Fruit fly (Drosophila melanogaster) whole organism, embryonic: ENCODE results near the gene MAPk-Ak2.

Experiments used
- Atf6 ChIP-seq: fragments of 200-800 bp; sonication (Bioruptor generic); IDR thresholded peaks from 2 replicates; pipeline ENCODE4 v1.3.6; 2022; ENCODE audit warnings: missing biosample characterization, missing genetic modification characterization
- BtbVII ChIP-seq: fragments of 200-800 bp; sonication (Bioruptor generic); optimal IDR thresholded peaks from 3 replicates; lab custom pipeline; 2017; ENCODE audit warnings: missing biosample characterization, mild to moderate bottlenecking, missing genetic modification characterization
- CG10543 ChIP-seq: fragments of 200-800 bp; sonication (Bioruptor generic); optimal IDR thresholded peaks from 3 replicates; lab custom pipeline; 2017; ENCODE audit warnings: missing biosample characterization, mild to moderate bottlenecking, missing genetic modification characterization, moderate library complexity
- CG11504 ChIP-seq: fragments of 200-800 bp; sonication (Bioruptor generic); optimal IDR thresholded peaks from 3 replicates; lab custom pipeline; 2019; ENCODE audit warnings: missing biosample characterization, mild to moderate bottlenecking, missing genetic modification characterization, moderate library complexity
- CG12942 ChIP-seq: fragments of 200-800 bp; sonication (Bioruptor generic); optimal IDR thresholded peaks from 3 replicates; lab custom pipeline; 2016; ENCODE audit warnings: missing biosample characterization, missing genetic modification characterization
- CG13123 ChIP-seq: fragments of 200-800 bp; sonication (Bioruptor generic); optimal IDR thresholded peaks from 2 replicates; lab custom pipeline; 2016; ENCODE audit warnings: missing biosample characterization, missing genetic modification characterization
- CG15011 ChIP-seq: fragments of 200-800 bp; sonication (Bioruptor generic); optimal IDR thresholded peaks from 3 replicates; lab custom pipeline; 2018; ENCODE audit warnings: missing biosample characterization, mild to moderate bottlenecking, missing genetic modification characterization
- CG15073 ChIP-seq: fragments of 200-800 bp; sonication (Bioruptor generic); optimal IDR thresholded peaks from 2 replicates; lab custom pipeline; 2016; ENCODE audit warnings: missing biosample characterization, missing genetic modification characterization
- CG15479 ChIP-seq: fragments of 200-800 bp; sonication (Bioruptor generic); optimal IDR thresholded peaks from 3 replicates; lab custom pipeline; 2019; ENCODE audit warnings: missing biosample characterization, mild to moderate bottlenecking, missing genetic modification characterization, moderate library complexity
- CG1602 ChIP-seq: fragments of 200-800 bp; sonication (Bioruptor generic); optimal IDR thresholded peaks from 3 replicates; lab custom pipeline; 2016; ENCODE audit warnings: missing biosample characterization, missing genetic modification characterization
- CG17359 ChIP-seq: fragments of 200-800 bp; sonication (Bioruptor generic); optimal IDR thresholded peaks from 3 replicates; lab custom pipeline; 2018; ENCODE audit warnings: missing biosample characterization, mild to moderate bottlenecking, missing genetic modification characterization, moderate library complexity
- CG17361 ChIP-seq: fragments of 200-800 bp; sonication (Bioruptor generic); IDR thresholded peaks from 3 replicates; pipeline ENCODE4 v1.3.6; 2022; ENCODE audit warnings: missing biosample characterization, missing genetic modification characterization
- CG1792 ChIP-seq: fragments of 200-800 bp; sonication (Bioruptor generic); optimal IDR thresholded peaks from 2 replicates; lab custom pipeline; 2016; ENCODE audit warnings: missing biosample characterization, missing genetic modification characterization
- CG2120 ChIP-seq: fragments of 200-800 bp; sonication (Bioruptor generic); optimal IDR thresholded peaks from 3 replicates; lab custom pipeline; 2016; ENCODE audit warnings: missing biosample characterization, missing genetic modification characterization
- CG30020 ChIP-seq: fragments of 200-800 bp; optimal IDR thresholded peaks from 2 replicates; lab custom pipeline; 2019; ENCODE audit warnings: missing biosample characterization, mild to moderate bottlenecking, missing genetic modification characterization, moderate library complexity
- CG6654 ChIP-seq: fragments of 200-800 bp; sonication (Bioruptor generic); optimal IDR thresholded peaks from 2 replicates; lab custom pipeline; 2017; ENCODE audit warnings: missing biosample characterization, mild to moderate bottlenecking, missing genetic modification characterization
- CG6683 ChIP-seq: fragments of 200-800 bp; sonication (Bioruptor generic); optimal IDR thresholded peaks from 2 replicates; lab custom pipeline; 2017; ENCODE audit warnings: missing biosample characterization, mild to moderate bottlenecking, missing genetic modification characterization, missing genetic modification reagents
- CG7745 ChIP-seq: fragments of 200-800 bp; sonication (Bioruptor generic); optimal IDR thresholded peaks from 2 replicates; lab custom pipeline; 2018; ENCODE audit warnings: missing biosample characterization, mild to moderate bottlenecking, missing genetic modification characterization, moderate library complexity
- CG7987 ChIP-seq: fragments of 200-800 bp; sonication (Bioruptor generic); optimal IDR thresholded peaks from 2 replicates; lab custom pipeline; 2018; ENCODE audit warnings: missing biosample characterization, mild to moderate bottlenecking, missing genetic modification characterization, moderate library complexity
- Camta ChIP-seq: fragments of 200-800 bp; sonication (Bioruptor generic); optimal IDR thresholded peaks from 2 replicates; lab custom pipeline; 2016; ENCODE audit warnings: missing biosample characterization, missing genetic modification characterization
- Gsc ChIP-seq: fragments of 200-800 bp; sonication (Bioruptor generic); IDR thresholded peaks from 2 replicates; pipeline ENCODE4 v1.3.6; 2022; ENCODE audit warnings: missing biosample characterization, missing genetic modification characterization
- Hmr ChIP-seq: fragments of 200-800 bp; sonication (Bioruptor generic); optimal IDR thresholded peaks from 3 replicates; lab custom pipeline; 2017; ENCODE audit warnings: mild to moderate bottlenecking, missing biosample characterization, missing genetic modification reagents, missing genetic modification characterization
- Max ChIP-seq: fragments of 200-800 bp; sonication (Bioruptor generic); optimal IDR thresholded peaks from 2 replicates; lab custom pipeline; 2016; ENCODE audit warnings: missing biosample characterization, mild to moderate bottlenecking, missing genetic modification characterization
- Meics ChIP-seq: fragments of 200-800 bp; sonication (Bioruptor generic); optimal IDR thresholded peaks from 2 replicates; lab custom pipeline; 2017; ENCODE audit warnings: missing biosample characterization, mild to moderate bottlenecking, missing genetic modification characterization
- Ptx1 ChIP-seq: fragments of 200-800 bp; sonication (Bioruptor generic); IDR thresholded peaks from 2 replicates; pipeline ENCODE4 v1.3.6; 2022; ENCODE audit warnings: missing biosample characterization, missing genetic modification characterization
- Sry-β ChIP-seq: fragments of 200-800 bp; sonication (Bioruptor generic); optimal IDR thresholded peaks from 2 replicates; lab custom pipeline; 2018; ENCODE audit warnings: missing biosample characterization, mild to moderate bottlenecking, missing genetic modification characterization, moderate library complexity
- Trl ChIP-seq, 3 experiments: fragments of >200 bp in 2 of 3; fragments of 200-800 bp in 1 of 3; sonication (Bioruptor generic) in 1 of 3; optimal IDR thresholded peaks; 2 replicates in 1 of 3; 3 replicates in 2 of 3; lab custom pipeline; 2016 to 2017; ENCODE audit warnings: missing biosample characterization in 1 of 3, missing genetic modification characterization in 1 of 3
- ap ChIP-seq: fragments of 200-800 bp; sonication (Bioruptor generic); IDR thresholded peaks from 2 replicates; pipeline ENCODE4 v1.3.6; 2022; ENCODE audit warnings: missing biosample characterization, missing genetic modification characterization
- ase ChIP-seq: fragments of 200-800 bp; sonication (Bioruptor generic); IDR thresholded peaks from 3 replicates; pipeline ENCODE4 v1.3.6; 2022; ENCODE audit warnings: missing biosample characterization, missing genetic modification characterization
- bbx ChIP-seq: fragments of 200-800 bp; sonication (Bioruptor generic); IDR thresholded peaks from 2 replicates; pipeline ENCODE4 v1.3.6; 2022; ENCODE audit warnings: missing biosample characterization, missing genetic modification characterization; ENCODE audit not compliant: partially characterized antibody
- chif ChIP-seq, 2 experiments: fragments of 200-800 bp; sonication (Bioruptor generic); optimal IDR thresholded peaks; 3 replicates each; lab custom pipeline; 2016; ENCODE audit warnings: missing biosample characterization in 2 of 2, missing genetic modification characterization in 2 of 2
- ci ChIP-seq: fragments of 200-800 bp; sonication (Bioruptor generic); IDR thresholded peaks from 3 replicates; pipeline ENCODE4 v1.3.6; 2022; ENCODE audit warnings: missing biosample characterization, missing genetic modification characterization
- crp ChIP-seq, 2 experiments: fragments of 200-800 bp; sonication (Bioruptor generic); optimal IDR thresholded peaks; 2 replicates in 1 of 2; 3 replicates in 1 of 2; lab custom pipeline; 2017; ENCODE audit warnings: missing biosample characterization in 2 of 2, missing genetic modification characterization in 2 of 2, mild to moderate bottlenecking in 1 of 2, moderate library complexity in 1 of 2
- dan ChIP-seq: fragments of 200-800 bp; sonication (Bioruptor generic); IDR thresholded peaks from 2 replicates; pipeline ENCODE4 v1.3.6; 2022; ENCODE audit warnings: missing biosample characterization, missing genetic modification characterization
- disco-r ChIP-seq: fragments of 200-800 bp; sonication (Bioruptor generic); optimal IDR thresholded peaks from 2 replicates; lab custom pipeline; 2016; ENCODE audit warnings: missing biosample characterization, missing genetic modification characterization
- fru ChIP-seq: fragments of >200 bp; optimal IDR thresholded peaks from 2 replicates; lab custom pipeline; 2017
- ham ChIP-seq: fragments of 200-800 bp; sonication (Bioruptor generic); IDR thresholded peaks from 2 replicates; pipeline ENCODE4 v1.3.6; 2022; ENCODE audit warnings: missing biosample characterization, missing genetic modification characterization
- jumu ChIP-seq: fragments of 200-800 bp; sonication (Bioruptor generic); optimal IDR thresholded peaks from 3 replicates; lab custom pipeline; 2016; ENCODE audit warnings: missing biosample characterization, missing genetic modification characterization
- kay ChIP-seq: fragments of 200-800 bp; sonication (Bioruptor generic); optimal IDR thresholded peaks from 2 replicates; lab custom pipeline; 2016; ENCODE audit warnings: missing biosample characterization, missing genetic modification characterization
- lov ChIP-seq, 2 experiments: fragments of 200-800 bp in 1 of 2; fragments of >200 bp in 1 of 2; sonication (Bioruptor generic) in 1 of 2; IDR thresholded peaks in 1 of 2; optimal IDR thresholded peaks in 1 of 2; 2 replicates in 1 of 2; 3 replicates in 1 of 2; pipeline versions ENCODE4 v1.3.6 to Lab custom; 2017 to 2022; ENCODE audit warnings: missing biosample characterization in 1 of 2, missing genetic modification characterization in 1 of 2
- onecut ChIP-seq: fragments of 200-800 bp; sonication (Bioruptor generic); IDR thresholded peaks from 2 replicates; pipeline ENCODE4 v1.3.6; 2022; ENCODE audit warnings: missing biosample characterization, missing genetic modification characterization
- otp ChIP-seq: fragments of 200-800 bp; sonication (Bioruptor generic); IDR thresholded peaks from 3 replicates; pipeline ENCODE4, ENCODE4 v1.3.6; 2022; ENCODE audit warnings: missing biosample characterization, missing genetic modification characterization
- prd ChIP-seq, 3 experiments: fragments of >200 bp in 2 of 3; fragments of 200-800 bp in 1 of 3; sonication (Bioruptor generic) in 1 of 3; optimal IDR thresholded peaks in 2 of 3; IDR thresholded peaks in 1 of 3; 2 replicates in 2 of 3; 3 replicates in 1 of 3; pipeline versions ENCODE4 v1.3.6 to Lab custom; 2017 to 2022; ENCODE audit warnings: missing biosample characterization in 1 of 3, missing genetic modification characterization in 1 of 3
- salm ChIP-seq: fragments of 200-800 bp; sonication (Bioruptor generic); optimal IDR thresholded peaks from 2 replicates; lab custom pipeline; 2018; ENCODE audit warnings: missing biosample characterization, mild to moderate bottlenecking, missing genetic modification characterization
- sc ChIP-seq, 3 experiments: fragments of >200 bp in 2 of 3; fragments of 200-800 bp in 1 of 3; sonication (Bioruptor generic) in 1 of 3; optimal IDR thresholded peaks; 2 replicates in 2 of 3; 3 replicates in 1 of 3; lab custom pipeline; 2017; ENCODE audit warnings: mild to moderate bottlenecking in 1 of 3, missing biosample characterization in 1 of 3, missing genetic modification characterization in 1 of 3, missing genetic modification reagents in 1 of 3
- shn ChIP-seq: fragments of 200-800 bp; sonication (Bioruptor generic); optimal IDR thresholded peaks from 3 replicates; lab custom pipeline; 2016; ENCODE audit warnings: missing biosample characterization, missing genetic modification characterization
- so ChIP-seq: fragments of 200-800 bp; sonication (Bioruptor generic); IDR thresholded peaks from 3 replicates; pipeline ENCODE4 v1.3.6; 2022; ENCODE audit warnings: missing biosample characterization, missing genetic modification characterization
- zen ChIP-seq: fragments of 200-800 bp; sonication (Bioruptor generic); optimal IDR thresholded peaks from 3 replicates; lab custom pipeline; 2018; ENCODE audit warnings: missing biosample characterization, mild to moderate bottlenecking, missing genetic modification characterization, moderate library complexity

MAPk-Ak2 gene

dm6 chrX:5735268-5735941 lies 28.6 kb downstream of the MAPk-Ak2 start (continued):
- peak; percentile 59 for TF ChIP-seq CG1602
- TF ChIP-seq fru (lab: Kevin White, UChicago): no peak
- TF ChIP-seq CG7987: no peak
- peak; percentile 29 for TF ChIP-seq CG6683
- peak; percentile 81 for TF ChIP-seq Ptx1 (GFP tag; lab: Robert Waterston, UW)
- TF ChIP-seq ap (GFP tag; lab: Robert Waterston, UW): peak; percentile 70
- TF ChIP-seq so (GFP tag; lab: Robert Waterston, UW): peak; percentile 80
- TF ChIP-seq ham (GFP tag; lab: Robert Waterston, UW): no peak
- 0 out of 2 replicates have a peak, but pooled peaks have one; percentile 17 for TF ChIP-seq Gsc (GFP tag; lab: Robert Waterston, UW)
- no peak for TF ChIP-seq sc (optimal IDR thresholded peaks at IDR 0.05; lab: Kevin White, UChicago)
- TF ChIP-seq sc (GFP tag; optimal IDR thresholded peaks at IDR 0.05; lab: Kevin White, UChicago): no peak
- TF ChIP-seq lov (optimal IDR thresholded peaks at IDR 0.05; lab: Kevin White, UChicago): no peak
- no peak for TF ChIP-seq lov (GFP tag; IDR thresholded peaks at IDR 0.05; lab: Robert Waterston, UW)
- TF ChIP-seq CG17359 (tag; lab: Kevin White, UChicago): peak; percentile 82
- no peak for TF ChIP-seq CG15479 (GFP tag; lab: Kevin White, UChicago)
- no peak for TF ChIP-seq disco-r (GFP tag; lab: Kevin White, UChicago)
- TF ChIP-seq CG7745 (tag; lab: Kevin White, UChicago): no peak
- TF ChIP-seq bbx (GFP tag; lab: Robert Waterston, UW): no peak
- TF ChIP-seq CG2120 (GFP tag; lab: Kevin White, UChicago): peak; percentile 88
- peak; percentile 55 for TF ChIP-seq CG12942 (GFP tag; lab: Kevin White, UChicago)
- peak; percentile 40 for TF ChIP-seq jumu (GFP tag; lab: Kevin White, UChicago)
- TF ChIP-seq Trl (optimal IDR thresholded peaks at IDR 0.05; lab: Kevin White, UChicago): no peak
- TF ChIP-seq Trl (GFP tag; optimal IDR thresholded peaks at IDR 0.05; lab: Kevin White, UChicago): peak; percentile 49
- TF ChIP-seq onecut: peak; percentile 50
- no peak for TF ChIP-seq shn (GFP tag; lab: Kevin White, UChicago)
- peak; percentile 33 for TF ChIP-seq kay (GFP tag; lab: Kevin White, UChicago)
- peak; percentile 65 for TF ChIP-seq Atf6 (GFP tag; lab: Robert Waterston, UW)
- peak; percentile 90 for TF ChIP-seq ci (GFP tag; lab: Robert Waterston, UW)
- peak; percentile 48 for TF ChIP-seq salm
- peak; percentile 10 for TF ChIP-seq CG30020 (tag; lab: Kevin White, UChicago)
- peak; percentile 27 for TF ChIP-seq Max
- TF ChIP-seq CG15073 (GFP tag; lab: Kevin White, UChicago): no peak
- peak; percentile 43 for TF ChIP-seq CG15011 (GFP tag; lab: Kevin White, UChicago)
- peak; percentile 66 to 79 for TF ChIP-seq chif (GFP tag; optimal IDR thresholded peaks at IDR 0.05; lab: Kevin White, UChicago)
- TF ChIP-seq CG6654 (GFP tag; lab: Kevin White, UChicago): no peak
- no peak for TF ChIP-seq CG1792 (GFP tag; lab: Kevin White, UChicago)
- TF ChIP-seq CG13123: peak; percentile 14
- TF ChIP-seq CG10543: peak; percentile 27
- TF ChIP-seq BtbVII (GFP tag; lab: Kevin White, UChicago): peak; percentile 21
- peak; percentile 56 for TF ChIP-seq Meics
- TF ChIP-seq otp: peak; percentile 74; the same call in 2 of the 3 replicates
- peak; percentile 67; the same call in 2 of the 3 replicates for TF ChIP-seq ase (GFP tag; lab: Robert Waterston, UW)
- no peak for TF ChIP-seq prd (optimal IDR thresholded peaks at IDR 0.05; lab: Kevin White, UChicago)
- peak; percentile 83 for TF ChIP-seq prd (GFP tag; IDR thresholded peaks at IDR 0.05; lab: Robert Waterston, UW)
- TF ChIP-seq dan (GFP tag; lab: Robert Waterston, UW): 0 out of 2 replicates have a peak, but pooled peaks have one; percentile 30
- TF ChIP-seq Hmr (GFP tag; lab: Kevin White, UChicago): peak; percentile 77
- TF ChIP-seq CG17361 (GFP tag; lab: Robert Waterston, UW): peak; percentile 83
- peak; percentile 87 for TF ChIP-seq CG11504 (tag; lab: Kevin White, UChicago)
- peak; percentile 38 for TF ChIP-seq Camta (GFP tag; lab: Kevin White, UChicago)
- no peak for TF ChIP-seq crp (GFP tag; optimal IDR thresholded peaks at IDR 0.05; lab: Kevin White, UChicago)
- peak; percentile 43 for TF ChIP-seq zen (tag; lab: Kevin White, UChicago)
- TF ChIP-seq Sry-β (GFP tag; lab: Kevin White, UChicago): no peak
